Fruit fly (Drosophila melanogaster) whole organism, embryonic: ENCODE measurements around the gene Abi.

ENCODE experiments used
- CG10979 ChIP-seq: fragments of 200-800 bp; sonication (Bioruptor generic); optimal IDR thresholded peaks from 2 replicates; lab custom pipeline; 2018; ENCODE audit warnings: missing biosample characterization, mild to moderate bottlenecking, missing genetic modification characterization, moderate library complexity
- CG11085 ChIP-seq: fragments of 200-800 bp; sonication (Bioruptor generic); IDR thresholded peaks from 2 replicates; pipeline ENCODE4 v1.3.6; 2022; ENCODE audit warnings: missing biosample characterization, missing genetic modification characterization
- CG11247 ChIP-seq: fragments of 200-800 bp; sonication (Bioruptor generic); IDR thresholded peaks from 2 replicates; pipeline ENCODE4 v1.3.6; 2022; ENCODE audit warnings: missing biosample characterization, missing genetic modification characterization
- CG11504 ChIP-seq: fragments of 200-800 bp; sonication (Bioruptor generic); optimal IDR thresholded peaks from 3 replicates; lab custom pipeline; 2019; ENCODE audit warnings: missing biosample characterization, mild to moderate bottlenecking, missing genetic modification characterization, moderate library complexity
- CG14050 ChIP-seq: fragments of 200-800 bp; sonication (Bioruptor generic); IDR thresholded peaks from 3 replicates; pipeline ENCODE4 v1.3.6; 2022; ENCODE audit warnings: missing biosample characterization, missing genetic modification characterization
- CG16779 ChIP-seq: fragments of 200-800 bp; sonication (Bioruptor generic); IDR thresholded peaks from 2 replicates; pipeline ENCODE4 v1.3.6; 2022; ENCODE audit warnings: missing biosample characterization, missing genetic modification characterization
- CG17361 ChIP-seq: fragments of 200-800 bp; sonication (Bioruptor generic); IDR thresholded peaks from 3 replicates; pipeline ENCODE4 v1.3.6; 2022; ENCODE audit warnings: missing biosample characterization, missing genetic modification characterization
- CG17568 ChIP-seq: fragments of 200-800 bp; sonication (Bioruptor generic); optimal IDR thresholded peaks from 2 replicates; lab custom pipeline; 2018; ENCODE audit warnings: missing biosample characterization, mild to moderate bottlenecking, missing genetic modification characterization, moderate library complexity
- CG31441 ChIP-seq: fragments of 200-800 bp; sonication (Bioruptor generic); IDR thresholded peaks from 2 replicates; pipeline ENCODE4 v1.3.6; 2022; ENCODE audit warnings: missing biosample characterization, missing genetic modification characterization
- CG3163 ChIP-seq: fragments of 200-800 bp; sonication (Bioruptor generic); optimal IDR thresholded peaks from 3 replicates; lab custom pipeline; 2016; ENCODE audit warnings: missing biosample characterization, missing genetic modification characterization
- CG32767 ChIP-seq: fragments of 200-800 bp; sonication (Bioruptor generic); IDR thresholded peaks from 2 replicates; pipeline ENCODE4 v1.3.6; 2022; ENCODE audit warnings: missing biosample characterization, missing genetic modification characterization
- CG3726 ChIP-seq: fragments of 200-800 bp; sonication (Bioruptor generic); IDR thresholded peaks from 3 replicates; pipeline ENCODE4, ENCODE4 v1.3.6; 2022; ENCODE audit warnings: missing biosample characterization, missing genetic modification characterization
- CG43689 ChIP-seq: fragments of 200-800 bp; sonication (Bioruptor generic); IDR thresholded peaks from 2 replicates; pipeline ENCODE4 v1.3.6; 2022; ENCODE audit warnings: missing biosample characterization, missing genetic modification characterization
- CG4854 ChIP-seq: fragments of 200-800 bp; sonication (Bioruptor generic); optimal IDR thresholded peaks from 2 replicates; lab custom pipeline; 2016; ENCODE audit warnings: missing biosample characterization, missing genetic modification characterization, inconsistent platforms
- CG7556 ChIP-seq: fragments of 200-800 bp; sonication (Bioruptor generic); optimal IDR thresholded peaks from 2 replicates; lab custom pipeline; 2017; ENCODE audit warnings: missing biosample characterization, mild to moderate bottlenecking, missing genetic modification characterization
- CG7963 ChIP-seq: fragments of 200-800 bp; sonication (Bioruptor generic); IDR thresholded peaks from 3 replicates; pipeline ENCODE4 v1.3.6; 2022; ENCODE audit warnings: missing biosample characterization, missing genetic modification characterization; ENCODE audit not compliant: partially characterized antibody
- CG8359 ChIP-seq: fragments of 200-800 bp; sonication (Bioruptor generic); optimal IDR thresholded peaks from 2 replicates; lab custom pipeline; 2017; ENCODE audit warnings: missing biosample characterization, mild to moderate bottlenecking, missing genetic modification characterization, borderline replicate concordance
- CG9727 ChIP-seq: fragments of 200-800 bp; sonication (Bioruptor generic); optimal IDR thresholded peaks from 3 replicates; lab custom pipeline; 2017; ENCODE audit warnings: missing biosample characterization, mild to moderate bottlenecking, missing genetic modification characterization
- CG9932 ChIP-seq: fragments of 200-800 bp; sonication (Bioruptor generic); IDR thresholded peaks from 2 replicates; pipeline ENCODE4 v1.3.6; 2022; ENCODE audit warnings: missing biosample characterization, missing genetic modification characterization
- Chrac-16 ChIP-seq: fragments of 200-800 bp; sonication (Bioruptor generic); optimal IDR thresholded peaks from 3 replicates; lab custom pipeline; 2016; ENCODE audit warnings: missing biosample characterization, missing genetic modification characterization
- Drgx ChIP-seq: fragments of 200-800 bp; sonication (Bioruptor generic); IDR thresholded peaks from 2 replicates; pipeline ENCODE4 v1.3.6; 2022; ENCODE audit warnings: missing biosample characterization, missing genetic modification characterization
- Elba2 ChIP-seq: fragments of 200-800 bp; sonication (Bioruptor generic); optimal IDR thresholded peaks from 3 replicates; lab custom pipeline; 2016; ENCODE audit warnings: missing biosample characterization, missing genetic modification characterization
- GATAe ChIP-seq: fragments of 200-800 bp; sonication (Bioruptor generic); conservative IDR thresholded peaks from 2 replicates; pipeline ENCODE4 v1.3.6; 2022; ENCODE audit warnings: missing biosample characterization, missing genetic modification characterization
- H15 ChIP-seq: fragments of 200-800 bp; sonication (Bioruptor generic); IDR thresholded peaks from 3 replicates; pipeline ENCODE4 v1.3.6; 2022; ENCODE audit warnings: missing biosample characterization, missing genetic modification characterization
- Kr ChIP-seq: fragments of 200-800 bp; sonication (Bioruptor generic); optimal IDR thresholded peaks from 2 replicates; lab custom pipeline; 2017; ENCODE audit warnings: missing biosample characterization, mild to moderate bottlenecking, missing genetic modification characterization
- Lim3 ChIP-seq: fragments of 200-800 bp; sonication (Bioruptor generic); IDR thresholded peaks from 2 replicates; pipeline ENCODE4 v1.3.6; 2022; ENCODE audit warnings: missing biosample characterization, missing genetic modification characterization
- Max ChIP-seq: fragments of 200-800 bp; sonication (Bioruptor generic); optimal IDR thresholded peaks from 2 replicates; lab custom pipeline; 2016; ENCODE audit warnings: missing biosample characterization, mild to moderate bottlenecking, missing genetic modification characterization
- Opbp ChIP-seq: fragments of 200-800 bp; sonication (Bioruptor generic); IDR thresholded peaks from 3 replicates; pipeline ENCODE4 v1.3.6; 2022; ENCODE audit warnings: missing biosample characterization, missing genetic modification characterization; ENCODE audit not compliant: partially characterized antibody
- Ptx1 ChIP-seq: fragments of 200-800 bp; sonication (Bioruptor generic); IDR thresholded peaks from 2 replicates; pipeline ENCODE4 v1.3.6; 2022; ENCODE audit warnings: missing biosample characterization, missing genetic modification characterization
- ab ChIP-seq: fragments of 200-800 bp; sonication (Bioruptor generic); optimal IDR thresholded peaks from 2 replicates; lab custom pipeline; 2016; ENCODE audit warnings: missing biosample characterization, missing genetic modification characterization
- bbx ChIP-seq: fragments of 200-800 bp; sonication (Bioruptor generic); IDR thresholded peaks from 2 replicates; pipeline ENCODE4 v1.3.6; 2022; ENCODE audit warnings: missing biosample characterization, missing genetic modification characterization; ENCODE audit not compliant: partially characterized antibody
- caup ChIP-seq: fragments of 200-800 bp; sonication (Bioruptor generic); optimal IDR thresholded peaks from 3 replicates; lab custom pipeline; 2017; ENCODE audit warnings: missing biosample characterization, mild to moderate bottlenecking, missing genetic modification characterization, moderate library complexity; ENCODE audit not compliant: severe bottlenecking
- chinmo ChIP-seq: fragments of 200-800 bp; sonication (Bioruptor generic); IDR thresholded peaks from 4 replicates; pipeline ENCODE4 v1.3.6; 2022; ENCODE audit warnings: missing biosample characterization, missing genetic modification characterization; ENCODE audit not compliant: partially characterized antibody
- dpn ChIP-seq, 2 experiments: fragments of 200-800 bp; sonication (Bioruptor generic); optimal IDR thresholded peaks; 3 replicates each; lab custom pipeline; 2016; ENCODE audit warnings: missing biosample characterization in 2 of 2, missing genetic modification characterization in 2 of 2
- en ChIP-seq: fragments of 200-800 bp; sonication (Bioruptor generic); optimal IDR thresholded peaks from 2 replicates; lab custom pipeline; 2016; ENCODE audit warnings: missing biosample characterization, missing genetic modification characterization
- ftz-f1 ChIP-seq: fragments of 200-800 bp; sonication (Bioruptor generic); optimal IDR thresholded peaks from 2 replicates; lab custom pipeline; 2016; ENCODE audit warnings: missing biosample characterization, missing genetic modification characterization
- gro ChIP-seq: fragments of 200-800 bp; sonication (Bioruptor generic); optimal IDR thresholded peaks from 2 replicates; lab custom pipeline; 2016; ENCODE audit warnings: missing biosample characterization, missing genetic modification characterization
- klu ChIP-seq: fragments of 200-800 bp; sonication (Bioruptor generic); IDR thresholded peaks from 2 replicates; pipeline ENCODE4 v1.3.6; 2022; ENCODE audit warnings: missing biosample characterization, missing genetic modification characterization
- nau ChIP-seq: fragments of 200-800 bp; sonication (Bioruptor generic); optimal IDR thresholded peaks from 3 replicates; lab custom pipeline; 2017; ENCODE audit warnings: missing biosample characterization, mild to moderate bottlenecking, missing genetic modification characterization, missing genetic modification reagents
- nmo ChIP-seq: fragments of 200-800 bp; sonication (Bioruptor generic); optimal IDR thresholded peaks from 2 replicates; lab custom pipeline; 2018; ENCODE audit warnings: missing biosample characterization, mild to moderate bottlenecking, missing genetic modification characterization, moderate library complexity
- p53 ChIP-seq: fragments of 200-800 bp; sonication (Bioruptor generic); optimal IDR thresholded peaks from 2 replicates; lab custom pipeline; 2016; ENCODE audit warnings: missing biosample characterization, missing genetic modification characterization
- psq ChIP-seq: fragments of 200-800 bp; sonication (Bioruptor generic); optimal IDR thresholded peaks from 2 replicates; lab custom pipeline; 2017; ENCODE audit warnings: missing biosample characterization, missing genetic modification characterization
- repo ChIP-seq: fragments of 200-800 bp; sonication (Bioruptor generic); optimal IDR thresholded peaks from 2 replicates; lab custom pipeline; 2016; ENCODE audit warnings: missing biosample characterization, missing genetic modification characterization
- row ChIP-seq: fragments of 200-800 bp; sonication (Bioruptor generic); IDR thresholded peaks from 3 replicates; pipeline ENCODE4 v1.3.6; 2022; ENCODE audit warnings: missing biosample characterization, missing genetic modification characterization
- sim ChIP-seq: fragments of 200-800 bp; sonication (Bioruptor generic); IDR thresholded peaks from 2 replicates; pipeline ENCODE4 v1.3.6; 2022; ENCODE audit warnings: missing biosample characterization, missing genetic modification characterization
- sima ChIP-seq: fragments of 200-800 bp; sonication (Bioruptor generic); optimal IDR thresholded peaks from 2 replicates; lab custom pipeline; 2016; ENCODE audit warnings: missing biosample characterization, missing genetic modification characterization
- ssp ChIP-seq: fragments of 200-800 bp; sonication (Bioruptor generic); IDR thresholded peaks from 2 replicates; pipeline ENCODE4 v1.3.6; 2022; ENCODE audit warnings: missing biosample characterization, missing genetic modification characterization
- tup ChIP-seq: fragments of 200-800 bp; sonication (Bioruptor generic); optimal IDR thresholded peaks from 2 replicates; lab custom pipeline; 2016; ENCODE audit warnings: missing biosample characterization, mild to moderate bottlenecking, missing genetic modification characterization, moderate library complexity
- usp ChIP-seq: fragments of >200 bp; optimal IDR thresholded peaks from 2 replicates; lab custom pipeline; 2017; ENCODE audit warnings: missing biosample characterization, missing genetic modification characterization
- yki ChIP-seq: fragments of >200 bp; optimal IDR thresholded peaks from 3 replicates; lab custom pipeline; 2018
- zfh2 ChIP-seq: fragments of 200-800 bp; sonication (Bioruptor generic); optimal IDR thresholded peaks from 2 replicates; lab custom pipeline; 2016; ENCODE audit warnings: missing biosample characterization, missing genetic modification characterization

Gene Abi

dm6 chr3R:14125479-14126121, 3.4 kb upstream of the Abi start, which contains the start of the genes 140up and Polr2B (continued):
- TF ChIP-seq chinmo (GFP tag; lab: Robert Waterston, UW), result no peak
- TF ChIP-seq CG14050 (GFP tag; lab: Robert Waterston, UW), result peak; percentile 90
- TF ChIP-seq sima (GFP tag; lab: Kevin White, UChicago), result no peak
- TF ChIP-seq Chrac-16 (GFP tag; lab: Kevin White, UChicago), result peak; percentile 95
- peak; percentile 57 for TF ChIP-seq CG17568 (GFP tag; lab: Kevin White, UChicago)
- TF ChIP-seq Elba2 (GFP tag; lab: Kevin White, UChicago), result peak; percentile 70
- peak; percentile 74 for TF ChIP-seq CG4854 (GFP tag; lab: Kevin White, UChicago)
- peak; percentile 97 for TF ChIP-seq CG9932 (GFP tag; lab: Robert Waterston, UW)
- peak; percentile 91 for TF ChIP-seq CG11247 (GFP tag; lab: Robert Waterston, UW)
- TF ChIP-seq ab (GFP tag; lab: Kevin White, UChicago), result peak; percentile 62
- TF ChIP-seq zfh2 (GFP tag; lab: Kevin White, UChicago), result peak; percentile 88
- peak; percentile 70 for TF ChIP-seq gro (GFP tag; lab: Kevin White, UChicago)
- peak; percentile 83 for TF ChIP-seq GATAe
- TF ChIP-seq en (GFP tag; lab: Kevin White, UChicago), result peak; percentile 35
- TF ChIP-seq CG3163 (GFP tag; lab: Kevin White, UChicago), result peak; percentile 23
- peak; percentile 95 for TF ChIP-seq klu (GFP tag; lab: Robert Waterston, UW)
- TF ChIP-seq nmo (GFP tag; lab: Kevin White, UChicago), result peak; percentile 95
- peak; percentile 92 for TF ChIP-seq CG11504 (tag; lab: Kevin White, UChicago)
- TF ChIP-seq CG17361 (GFP tag; lab: Robert Waterston, UW), result peak; percentile 97
- TF ChIP-seq caup (GFP tag; lab: Kevin White, UChicago), result peak; percentile 92
- peak; percentile 83 to 95 for TF ChIP-seq dpn (GFP tag; optimal IDR thresholded peaks at IDR 0.05; lab: Kevin White, UChicago)
- peak; percentile 18 for TF ChIP-seq ftz-f1 (GFP tag; lab: Kevin White, UChicago)
- no peak for TF ChIP-seq bbx
- TF ChIP-seq CG10979 (tag; lab: Kevin White, UChicago), result peak; percentile 90
- peak; percentile 94 for TF ChIP-seq CG31441 (GFP tag; lab: Robert Waterston, UW)
- peak; percentile 11 for TF ChIP-seq repo (GFP tag; lab: Kevin White, UChicago)
- no peak for TF ChIP-seq Kr (GFP tag; lab: Kevin White, UChicago)
- TF ChIP-seq Drgx (GFP tag; lab: Robert Waterston, UW), result peak; percentile 83
- TF ChIP-seq Lim3 (GFP tag; lab: Robert Waterston, UW), result 0 out of 2 replicates have a peak, but pooled peaks have one; percentile 35
- TF ChIP-seq CG43689 (GFP tag; lab: Robert Waterston, UW), result peak; percentile 74
- TF ChIP-seq nau (GFP tag; lab: Kevin White, UChicago), result peak; percentile 76
- no peak for TF ChIP-seq CG7963 (GFP tag; lab: Robert Waterston, UW)
- peak; percentile 84 for TF ChIP-seq psq (GFP tag; lab: Kevin White, UChicago)
- TF ChIP-seq p53, result peak; percentile 2
- peak; percentile 92 for TF ChIP-seq CG7556
- peak; percentile 89 for TF ChIP-seq ssp (GFP tag; lab: Robert Waterston, UW)
- TF ChIP-seq CG3726, result peak; percentile 67; the same call in 2 of the 3 replicates
- TF ChIP-seq Max (GFP tag; lab: Kevin White, UChicago), result peak; percentile 89
- TF ChIP-seq Ptx1, result peak; percentile 97
- no peak for TF ChIP-seq usp
- peak; percentile 78 for TF ChIP-seq tup
- TF ChIP-seq row (GFP tag; lab: Robert Waterston, UW), result peak; percentile 98
- TF ChIP-seq H15 (GFP tag; lab: Robert Waterston, UW), result peak; percentile 86; the same call in 2 of the 3 replicates
- TF ChIP-seq CG32767, result peak; percentile 86
- 0 out of 2 replicates have a peak, but pooled peaks have one; percentile 27 for TF ChIP-seq sim (GFP tag; lab: Robert Waterston, UW)
- TF ChIP-seq CG8359 (GFP tag; lab: Kevin White, UChicago), result peak; percentile 66
- peak; percentile 93 for TF ChIP-seq CG9727 (GFP tag; lab: Kevin White, UChicago)
- peak; percentile 94 for TF ChIP-seq CG11085 (GFP tag; lab: Robert Waterston, UW)
- TF ChIP-seq Opbp, result no peak
- no peak for TF ChIP-seq yki (lab: Kevin White, UChicago)
- no peak for TF ChIP-seq CG16779
